Fruit fly (Drosophila melanogaster) whole organism, embryonic: ENCODE data around the gene Vti1b.

ENCODE experiments used
- Aef1 ChIP-seq: fragments of 200-800 bp; sonication (Bioruptor generic); IDR thresholded peaks from 3 replicates; pipeline ENCODE4 v1.3.6; 2022; ENCODE audit warnings: missing biosample characterization, missing genetic modification characterization
- Blimp-1 ChIP-seq: fragments of 200-800 bp; sonication (Bioruptor generic); optimal IDR thresholded peaks from 3 replicates; lab custom pipeline; 2018; ENCODE audit warnings: missing biosample characterization, missing genetic modification characterization, mild to moderate bottlenecking, moderate library complexity, missing genetic modification reagents
- C15 ChIP-seq: fragments of 200-800 bp; sonication (Bioruptor generic); IDR thresholded peaks from 3 replicates; pipeline ENCODE4 v1.3.6; 2022; ENCODE audit warnings: missing biosample characterization, missing genetic modification characterization
- CG10274 ChIP-seq: fragments of 200-800 bp; sonication (Bioruptor generic); optimal IDR thresholded peaks from 3 replicates; lab custom pipeline; 2017; ENCODE audit warnings: missing biosample characterization, mild to moderate bottlenecking, missing genetic modification characterization
- CG10565 ChIP-seq: fragments of 200-800 bp; sonication (Bioruptor generic); optimal IDR thresholded peaks from 3 replicates; lab custom pipeline; 2016; ENCODE audit warnings: missing biosample characterization, mild to moderate bottlenecking, missing genetic modification characterization
- CG11085 ChIP-seq: fragments of 200-800 bp; sonication (Bioruptor generic); IDR thresholded peaks from 2 replicates; pipeline ENCODE4 v1.3.6; 2022; ENCODE audit warnings: missing biosample characterization, missing genetic modification characterization
- CG13123 ChIP-seq: fragments of 200-800 bp; sonication (Bioruptor generic); optimal IDR thresholded peaks from 2 replicates; lab custom pipeline; 2016; ENCODE audit warnings: missing biosample characterization, missing genetic modification characterization
- CG13296 ChIP-seq: fragments of 200-800 bp; sonication (Bioruptor generic); optimal IDR thresholded peaks from 3 replicates; lab custom pipeline; 2018; ENCODE audit warnings: missing biosample characterization, mild to moderate bottlenecking, missing genetic modification characterization
- CG14710 ChIP-seq: fragments of 200-800 bp; sonication (Bioruptor generic); optimal IDR thresholded peaks from 3 replicates; lab custom pipeline; 2019; ENCODE audit warnings: missing biosample characterization, mild to moderate bottlenecking, missing genetic modification characterization, moderate library complexity
- CG1647 ChIP-seq: fragments of 200-800 bp; sonication (Bioruptor generic); optimal IDR thresholded peaks from 3 replicates; lab custom pipeline; 2016; ENCODE audit warnings: missing biosample characterization, missing genetic modification characterization
- CG16779 ChIP-seq: fragments of 200-800 bp; sonication (Bioruptor generic); IDR thresholded peaks from 2 replicates; pipeline ENCODE4 v1.3.6; 2022; ENCODE audit warnings: missing biosample characterization, missing genetic modification characterization
- CG17361 ChIP-seq: fragments of 200-800 bp; sonication (Bioruptor generic); IDR thresholded peaks from 3 replicates; pipeline ENCODE4 v1.3.6; 2022; ENCODE audit warnings: missing biosample characterization, missing genetic modification characterization
- CG17912 ChIP-seq: fragments of 200-800 bp; sonication (Bioruptor generic); optimal IDR thresholded peaks from 2 replicates; lab custom pipeline; 2018; ENCODE audit warnings: missing biosample characterization, mild to moderate bottlenecking, missing genetic modification characterization
- CG1792 ChIP-seq: fragments of 200-800 bp; sonication (Bioruptor generic); optimal IDR thresholded peaks from 2 replicates; lab custom pipeline; 2016; ENCODE audit warnings: missing biosample characterization, missing genetic modification characterization
- CG18011 ChIP-seq: fragments of 200-800 bp; sonication (Bioruptor generic); optimal IDR thresholded peaks from 2 replicates; lab custom pipeline; 2017; ENCODE audit warnings: missing biosample characterization, missing genetic modification characterization, mild to moderate bottlenecking, moderate library complexity, missing genotype
- CG31224 ChIP-seq: fragments of 200-800 bp; sonication (Bioruptor generic); IDR thresholded peaks from 2 replicates; pipeline ENCODE4 v1.3.6; 2022; ENCODE audit warnings: missing biosample characterization, missing genetic modification characterization
- CG33213 ChIP-seq: fragments of 200-800 bp; sonication (Bioruptor generic); optimal IDR thresholded peaks from 3 replicates; lab custom pipeline; 2016; ENCODE audit warnings: missing biosample characterization, missing genetic modification characterization
- CG4282 ChIP-seq: fragments of 200-800 bp; sonication (Bioruptor generic); optimal IDR thresholded peaks from 2 replicates; lab custom pipeline; 2016; ENCODE audit warnings: missing biosample characterization, missing genetic modification characterization
- CG6813 ChIP-seq: fragments of 200-800 bp; sonication (Bioruptor generic); optimal IDR thresholded peaks from 2 replicates; lab custom pipeline; 2017; ENCODE audit warnings: missing biosample characterization, missing genetic modification characterization, mild to moderate bottlenecking, moderate library complexity, missing genetic modification reagents
- CG7372 ChIP-seq: fragments of 200-800 bp; sonication (Bioruptor generic); IDR thresholded peaks from 2 replicates; pipeline ENCODE4 v1.3.6; 2022; ENCODE audit warnings: missing biosample characterization, missing genetic modification characterization
- CG9609 ChIP-seq: fragments of 200-800 bp; sonication (Bioruptor generic); optimal IDR thresholded peaks from 3 replicates; lab custom pipeline; 2016; ENCODE audit warnings: missing biosample characterization, missing genetic modification characterization
- Dfd ChIP-seq, 2 experiments: fragments of >200 bp; optimal IDR thresholded peaks; 2 replicates each; lab custom pipeline; 2017; ENCODE audit warnings: missing biosample characterization in 2 of 2, missing genetic modification characterization in 2 of 2
- Dref ChIP-seq: fragments of 200-800 bp; sonication (Bioruptor generic); IDR thresholded peaks from 2 replicates; pipeline ENCODE4 v1.3.6; 2022; ENCODE audit warnings: missing biosample characterization, missing genetic modification characterization
- ERR ChIP-seq: fragments of 200-800 bp; sonication (Bioruptor generic); optimal IDR thresholded peaks from 2 replicates; lab custom pipeline; 2016; ENCODE audit warnings: missing biosample characterization, missing genetic modification characterization
- Elba2 ChIP-seq: fragments of 200-800 bp; sonication (Bioruptor generic); optimal IDR thresholded peaks from 3 replicates; lab custom pipeline; 2016; ENCODE audit warnings: missing biosample characterization, missing genetic modification characterization
- Fer3 ChIP-seq: fragments of 200-800 bp; sonication (Bioruptor generic); optimal IDR thresholded peaks from 2 replicates; lab custom pipeline; 2018; ENCODE audit warnings: missing biosample characterization, mild to moderate bottlenecking, missing genetic modification characterization, moderate library complexity
- MTF-1 ChIP-seq: fragments of 200-800 bp; sonication (Bioruptor generic); optimal IDR thresholded peaks from 2 replicates; lab custom pipeline; 2018; ENCODE audit warnings: missing biosample characterization, mild to moderate bottlenecking, missing genetic modification characterization, borderline replicate concordance
- Mad ChIP-seq: fragments of 200-800 bp; sonication (Bioruptor generic); optimal IDR thresholded peaks from 2 replicates; lab custom pipeline; 2016; ENCODE audit warnings: missing biosample characterization, missing genetic modification characterization
- Myb ChIP-seq: fragments of 200-800 bp; sonication (Bioruptor generic); optimal IDR thresholded peaks from 2 replicates; lab custom pipeline; 2016; ENCODE audit warnings: missing biosample characterization, missing genetic modification characterization
- crc ChIP-seq: fragments of 200-800 bp; sonication (Bioruptor generic); optimal IDR thresholded peaks from 2 replicates; lab custom pipeline; 2016; ENCODE audit warnings: missing biosample characterization, missing genetic modification characterization
- crol ChIP-seq: fragments of 200-800 bp; sonication (Bioruptor generic); IDR thresholded peaks from 2 replicates; pipeline ENCODE4 v1.3.6; 2022; ENCODE audit warnings: missing biosample characterization, missing genetic modification characterization
- cwo ChIP-seq: fragments of 200-800 bp; sonication (Bioruptor generic); optimal IDR thresholded peaks from 3 replicates; lab custom pipeline; 2017; ENCODE audit warnings: missing biosample characterization, missing genetic modification characterization, mild to moderate bottlenecking, moderate library complexity, missing genetic modification reagents
- danr ChIP-seq: fragments of 200-800 bp; sonication (Bioruptor generic); IDR thresholded peaks from 2 replicates; pipeline ENCODE4 v1.3.6; 2022; ENCODE audit warnings: missing biosample characterization, missing genetic modification characterization
- dimm ChIP-seq: fragments of 200-800 bp; sonication (Bioruptor generic); IDR thresholded peaks from 2 replicates; pipeline ENCODE4 v1.3.6; 2022; ENCODE audit warnings: missing biosample characterization, missing genetic modification characterization
- disco-r ChIP-seq: fragments of 200-800 bp; sonication (Bioruptor generic); optimal IDR thresholded peaks from 2 replicates; lab custom pipeline; 2016; ENCODE audit warnings: missing biosample characterization, missing genetic modification characterization
- en ChIP-seq: fragments of 200-800 bp; sonication (Bioruptor generic); optimal IDR thresholded peaks from 2 replicates; lab custom pipeline; 2016; ENCODE audit warnings: missing biosample characterization, missing genetic modification characterization
- eyg ChIP-seq: fragments of 200-800 bp; sonication (Bioruptor generic); optimal IDR thresholded peaks from 3 replicates; lab custom pipeline; 2016; ENCODE audit warnings: missing biosample characterization, missing genetic modification characterization
- fd96Cb ChIP-seq: fragments of 200-800 bp; sonication (Bioruptor generic); optimal IDR thresholded peaks from 2 replicates; lab custom pipeline; 2018; ENCODE audit warnings: missing biosample characterization, mild to moderate bottlenecking, missing genetic modification characterization, moderate library complexity
- gce ChIP-seq: fragments of 200-800 bp; sonication (Bioruptor generic); IDR thresholded peaks from 3 replicates; pipeline ENCODE4 v1.3.6; 2022; ENCODE audit warnings: missing biosample characterization, missing genetic modification characterization
- jigr1 ChIP-seq: fragments of 200-800 bp; sonication (Bioruptor generic); IDR thresholded peaks from 3 replicates; pipeline ENCODE4 v1.3.6; 2022; ENCODE audit warnings: missing biosample characterization, missing genetic modification characterization
- onecut ChIP-seq: fragments of 200-800 bp; sonication (Bioruptor generic); IDR thresholded peaks from 2 replicates; pipeline ENCODE4 v1.3.6; 2022; ENCODE audit warnings: missing biosample characterization, missing genetic modification characterization
- p53 ChIP-seq: fragments of 200-800 bp; sonication (Bioruptor generic); optimal IDR thresholded peaks from 2 replicates; lab custom pipeline; 2016; ENCODE audit warnings: missing biosample characterization, missing genetic modification characterization
- repo ChIP-seq: fragments of 200-800 bp; sonication (Bioruptor generic); optimal IDR thresholded peaks from 2 replicates; lab custom pipeline; 2016; ENCODE audit warnings: missing biosample characterization, missing genetic modification characterization
- row ChIP-seq: fragments of 200-800 bp; sonication (Bioruptor generic); IDR thresholded peaks from 3 replicates; pipeline ENCODE4 v1.3.6; 2022; ENCODE audit warnings: missing biosample characterization, missing genetic modification characterization
- sd ChIP-seq: fragments of 200-800 bp; sonication (Bioruptor generic); optimal IDR thresholded peaks from 3 replicates; lab custom pipeline; 2018; ENCODE audit warnings: missing biosample characterization, mild to moderate bottlenecking, missing genetic modification characterization, moderate library complexity
- seq ChIP-seq: fragments of 200-800 bp; sonication (Bioruptor generic); IDR thresholded peaks from 2 replicates; pipeline ENCODE4 v1.3.6; 2022; ENCODE audit warnings: missing biosample characterization, missing genetic modification characterization
- tin ChIP-seq: fragments of 200-800 bp; sonication (Bioruptor generic); optimal IDR thresholded peaks from 3 replicates; lab custom pipeline; 2016; ENCODE audit warnings: missing biosample characterization, missing genetic modification characterization
- toy ChIP-seq: fragments of 200-800 bp; sonication (Bioruptor generic); IDR thresholded peaks from 2 replicates; pipeline ENCODE4 v1.3.6; 2022; ENCODE audit warnings: missing biosample characterization, missing genetic modification characterization
- twi ChIP-seq: fragments of 200-800 bp; optimal IDR thresholded peaks from 2 replicates; lab custom pipeline; 2019; ENCODE audit warnings: missing biosample characterization, mild to moderate bottlenecking, missing genetic modification characterization, moderate library complexity
- tx ChIP-seq: fragments of 200-800 bp; sonication (Bioruptor generic); optimal IDR thresholded peaks from 2 replicates; lab custom pipeline; 2016; ENCODE audit warnings: missing biosample characterization, missing genetic modification characterization

Vti1b gene

DNA sequence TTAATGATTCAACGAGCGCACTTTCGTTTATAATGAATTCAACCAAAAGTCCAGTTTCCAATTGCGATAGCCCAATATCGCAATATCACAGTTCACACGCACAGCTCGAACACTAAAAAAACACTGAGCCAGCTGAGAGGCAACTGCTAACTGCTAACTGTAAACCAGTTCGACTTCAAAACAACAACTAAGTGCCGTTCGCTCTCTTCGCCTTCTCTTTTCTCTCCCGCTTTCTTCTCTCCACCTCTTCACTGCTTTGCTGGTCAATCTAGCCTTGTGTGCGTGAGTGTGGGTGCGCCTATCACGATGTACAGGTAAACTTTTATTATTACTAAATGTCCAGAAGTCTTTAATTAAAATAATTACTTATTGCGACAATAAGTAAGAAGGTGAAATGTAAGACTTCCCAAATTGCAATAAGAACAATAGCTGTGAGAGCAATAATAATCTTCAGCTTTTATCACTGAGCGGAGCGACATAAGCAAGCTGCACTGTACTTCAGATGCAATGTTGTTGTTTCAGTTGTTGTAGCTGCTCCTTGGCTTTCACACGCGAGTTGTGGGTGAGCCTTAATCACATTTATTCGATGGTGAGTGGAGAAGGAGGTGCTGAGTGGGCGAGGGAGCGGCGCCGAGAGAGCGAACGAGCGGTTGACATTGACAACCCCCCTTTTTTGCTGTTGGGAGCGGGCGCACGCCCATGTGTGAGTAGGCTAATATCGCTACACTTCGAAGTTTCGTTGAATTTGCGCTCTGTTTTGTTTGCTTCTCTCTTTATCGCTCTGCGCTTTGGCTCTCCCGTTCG is at the start of gene Vti1b (continued):
- TF ChIP-seq Dref: peak; percentile 24; the same call in 1 of the 2 replicates
- TF ChIP-seq cwo (GFP tag; lab: Kevin White, UChicago): peak; percentile 95
- TF ChIP-seq dimm (GFP tag; lab: Robert Waterston, UW): peak; percentile 81
- peak; percentile 95 for TF ChIP-seq fd96Cb (tag; lab: Kevin White, UChicago)
- peak; percentile 91 for TF ChIP-seq CG9609 (GFP tag; lab: Kevin White, UChicago)
- TF ChIP-seq CG11085 (GFP tag; lab: Robert Waterston, UW): peak; percentile 85
- peak; percentile 92 for TF ChIP-seq tx (GFP tag; lab: Kevin White, UChicago)
- peak; percentile 77; the same call in 1 of the 2 replicates for TF ChIP-seq CG16779
- TF ChIP-seq Myb (GFP tag; lab: Kevin White, UChicago): peak; percentile 70
- peak; percentile 89 for TF ChIP-seq onecut (GFP tag; lab: Robert Waterston, UW)
- peak; percentile 93 for TF ChIP-seq crol (GFP tag; lab: Robert Waterston, UW)
- peak; percentile 83 for TF ChIP-seq twi (tag; lab: Kevin White, UChicago)
- TF ChIP-seq p53 (GFP tag; lab: Kevin White, UChicago): peak; percentile 38
- TF ChIP-seq Dfd (GFP tag; optimal IDR thresholded peaks at IDR 0.05; lab: Kevin White, UChicago): no peak
- peak; percentile 89 for TF ChIP-seq ERR (GFP tag; lab: Kevin White, UChicago)
- TF ChIP-seq tin (GFP tag; lab: Kevin White, UChicago): peak; percentile 96
- TF ChIP-seq CG33213 (GFP tag; lab: Kevin White, UChicago): peak; percentile 93
- peak; percentile 89 for TF ChIP-seq crc (GFP tag; lab: Kevin White, UChicago)
- peak; percentile 85 for TF ChIP-seq CG13296 (GFP tag; lab: Kevin White, UChicago)
- TF ChIP-seq CG7372 (GFP tag; lab: Robert Waterston, UW): peak; percentile 83
- TF ChIP-seq CG17912 (GFP tag; lab: Kevin White, UChicago): peak; percentile 60
- peak; percentile 95 for TF ChIP-seq Mad
- TF ChIP-seq CG10565 (GFP tag; lab: Kevin White, UChicago): peak; percentile 62
- TF ChIP-seq Elba2 (GFP tag; lab: Kevin White, UChicago): peak; percentile 63
- TF ChIP-seq eyg (GFP tag; lab: Kevin White, UChicago): peak; percentile 72
- TF ChIP-seq CG13123 (GFP tag; lab: Kevin White, UChicago): peak; percentile 89
- peak; percentile 93 for TF ChIP-seq CG14710
- peak; percentile 94 for TF ChIP-seq Aef1 (GFP tag; lab: Robert Waterston, UW)
- TF ChIP-seq CG10274: peak; percentile 83
- TF ChIP-seq row (GFP tag; lab: Robert Waterston, UW): peak; percentile 98
- TF ChIP-seq CG1792 (GFP tag; lab: Kevin White, UChicago): peak; percentile 88
- peak; percentile 88 for TF ChIP-seq danr (GFP tag; lab: Robert Waterston, UW)
- TF ChIP-seq Fer3 (tag; lab: Kevin White, UChicago): peak; percentile 93
- TF ChIP-seq sd (tag; lab: Kevin White, UChicago): peak; percentile 75
- TF ChIP-seq en: peak; percentile 88
- peak; percentile 89 for TF ChIP-seq CG6813 (GFP tag; lab: Kevin White, UChicago)
- TF ChIP-seq CG18011 (GFP tag; lab: Kevin White, UChicago): peak; percentile 73
- peak; percentile 77; the same call in 2 of the 3 replicates for TF ChIP-seq C15 (GFP tag; lab: Robert Waterston, UW)
- peak; percentile 93 for TF ChIP-seq Blimp-1 (GFP tag; lab: Kevin White, UChicago)
- peak; percentile 84 for TF ChIP-seq CG31224 (GFP tag; lab: Robert Waterston, UW)
- TF ChIP-seq CG4282 (GFP tag; lab: Kevin White, UChicago): peak; percentile 74
- peak; percentile 93 for TF ChIP-seq gce
- peak; percentile 95 for TF ChIP-seq CG17361 (GFP tag; lab: Robert Waterston, UW)
- TF ChIP-seq toy (GFP tag; lab: Robert Waterston, UW): peak; percentile 77
- peak; percentile 88 for TF ChIP-seq CG1647 (GFP tag; lab: Kevin White, UChicago)
- peak; percentile 75 for TF ChIP-seq repo (GFP tag; lab: Kevin White, UChicago)
- peak; percentile 89 for TF ChIP-seq seq
- peak; percentile 79 for TF ChIP-seq MTF-1 (GFP tag; lab: Kevin White, UChicago)
- TF ChIP-seq disco-r: peak; percentile 84
- TF ChIP-seq jigr1: peak; percentile 87
